Worm (Caenorhabditis elegans) whole organism, mixed stage, embryonic: ENCODE results near the gene C36C9.5.
"Not testable (repeated sequence)": the region's sequence is repeated elsewhere in the genome, so short reads cannot be mapped to it uniquely, and the experiment has no call there.

Experiments used
- ces-1 ChIP-seq: fragments of 150-350 bp; optimal IDR thresholded peaks from 2 replicates; lab custom pipeline; 2014; ENCODE audit warnings: missing biosample characterization, missing genetic modification reagents, missing genetic modification characterization
- lin-13 ChIP-seq: fragments of 150-350 bp; optimal IDR thresholded peaks from 2 replicates; lab custom pipeline; 2014; ENCODE audit warnings: missing biosample characterization, missing genetic modification characterization
- nhr-237 ChIP-seq: fragments of 150-350 bp; optimal IDR thresholded peaks from 2 replicates; lab custom pipeline; 2014; ENCODE audit warnings: missing biosample characterization, missing genetic modification characterization
- pha-4 ChIP-seq: fragments of 150-350 bp; optimal IDR thresholded peaks from 2 replicates; lab custom pipeline; 2018; ENCODE audit warnings: missing biosample characterization, missing genetic modification reagents, missing genetic modification characterization
- ztf-11 ChIP-seq: fragments of 150-350 bp; optimal IDR thresholded peaks from 2 replicates; lab custom pipeline; 2014; ENCODE audit warnings: missing biosample characterization, missing genetic modification characterization

DNA sequence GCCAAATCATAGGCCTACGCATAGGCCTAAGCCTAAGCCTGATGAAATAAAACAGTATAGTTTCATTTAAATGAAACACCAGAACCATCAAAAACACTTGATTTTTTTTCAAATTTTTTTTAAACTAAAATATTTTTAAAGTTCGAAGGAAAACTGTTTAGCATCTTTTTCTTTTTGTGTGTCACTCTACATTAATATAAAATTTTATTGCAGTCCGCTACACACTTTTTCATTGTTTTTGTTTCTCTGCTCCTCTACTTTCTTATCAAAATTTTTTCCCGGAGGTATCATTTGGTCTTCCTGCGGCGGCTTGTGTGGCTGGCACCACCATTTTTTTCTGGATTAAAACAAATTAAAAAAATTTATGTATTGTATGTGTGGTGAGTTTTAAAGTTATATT, 16.7 kb downstream of the C36C9.5 start, which contains the start of gene C36C9.11:
- TF ChIP-seq pha-4 (tag; lab: Kevin White, UChicago); ztf-11 (tag; lab: Kevin White, UChicago); ces-1; lin-13 (tag; lab: Kevin White, UChicago); nhr-237 (tag; lab: Kevin White, UChicago): not testable (repeated sequence)
